Worm (Caenorhabditis elegans) whole organism, L1 larva: ENCODE results near the gene cest-35.2.

Experiments
- ceh-90 ChIP-seq: sonication (generic microtip); optimal IDR thresholded peaks from 2 replicates; lab custom pipeline; 2016; ENCODE audit warnings: missing genetic modification characterization, missing compliant biosample characterization
- egl-27 ChIP-seq, 2 experiments: fragments of 150-350 bp in 1 of 2; sonication (generic microtip); optimal IDR thresholded peaks; 3 replicates each; lab custom pipeline; 2017 to 2018; ENCODE audit warnings: missing biosample characterization in 2 of 2, missing genetic modification characterization in 2 of 2, missing genetic modification reagents in 2 of 2
- elt-3 ChIP-seq, 6 experiments: fragments of 150-350 bp in 1 of 6; sonication (generic microtip); optimal IDR thresholded peaks; 2 replicates each; lab custom pipeline; 2017 to 2018; ENCODE audit warnings: missing biosample characterization in 6 of 6, missing genetic modification characterization in 6 of 6, inconsistent platforms in 1 of 6
- nhr-12 ChIP-seq: sonication (generic microtip); optimal IDR thresholded peaks from 2 replicates; lab custom pipeline; 2017; ENCODE audit warnings: missing biosample characterization, missing genetic modification characterization

ce11 chrV:5269024-5269535 lies 32.1 kb upstream of the cest-35.2 start, which contains the start of gene penr-1:
- TF ChIP-seq egl-27 (tag; optimal IDR thresholded peaks at IDR 0.05; lab: Kevin White, UChicago) (no peak), ceh-90 (tag; lab: Kevin White, UChicago) (no peak), elt-3 (tag; optimal IDR thresholded peaks at IDR 0.05; lab: Kevin White, UChicago) (peak in 2 of 6 experiments; percentile 2 to 43), nhr-12 (no peak)
